Worm (Caenorhabditis elegans): Measurements from ENCODE around the gene C25G4.3.

Gene C25G4.3

DNA sequence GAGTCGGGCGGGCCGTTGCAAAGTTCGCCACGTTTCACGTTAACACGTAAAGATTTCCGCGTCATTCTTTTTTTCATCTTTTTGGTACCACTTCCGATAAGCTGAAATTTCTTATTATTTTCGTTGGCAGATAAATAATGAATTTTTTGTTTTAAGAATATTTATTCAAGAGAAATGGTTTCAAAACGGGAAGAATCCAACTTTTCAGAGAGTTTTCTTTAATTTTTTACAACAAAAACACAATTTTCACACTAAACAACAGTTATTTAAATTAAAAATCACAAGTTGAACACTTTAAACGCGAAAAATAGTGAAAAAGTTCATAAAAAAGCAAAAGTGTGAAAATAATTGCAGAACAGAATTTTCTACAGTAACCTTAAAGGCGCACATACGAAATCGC lies 8.4 kb upstream of the C25G4.3 start, which contains the start of gene spe-44:
Gene spe-44 (minus strand): TSS at position 101 of the 400 bp plus-strand sequence.
- TF ChIP-seq nhr-76 (tag; optimal IDR thresholded peaks at IDR 0.05) (no peak), nhr-6 (tag; optimal IDR thresholded peaks at IDR 0.05) (no peak), F49E8.2 (tag; optimal IDR thresholded peaks at IDR 0.05; ENCODE audit: borderline replicate concordance) (no peak)

DNA sequence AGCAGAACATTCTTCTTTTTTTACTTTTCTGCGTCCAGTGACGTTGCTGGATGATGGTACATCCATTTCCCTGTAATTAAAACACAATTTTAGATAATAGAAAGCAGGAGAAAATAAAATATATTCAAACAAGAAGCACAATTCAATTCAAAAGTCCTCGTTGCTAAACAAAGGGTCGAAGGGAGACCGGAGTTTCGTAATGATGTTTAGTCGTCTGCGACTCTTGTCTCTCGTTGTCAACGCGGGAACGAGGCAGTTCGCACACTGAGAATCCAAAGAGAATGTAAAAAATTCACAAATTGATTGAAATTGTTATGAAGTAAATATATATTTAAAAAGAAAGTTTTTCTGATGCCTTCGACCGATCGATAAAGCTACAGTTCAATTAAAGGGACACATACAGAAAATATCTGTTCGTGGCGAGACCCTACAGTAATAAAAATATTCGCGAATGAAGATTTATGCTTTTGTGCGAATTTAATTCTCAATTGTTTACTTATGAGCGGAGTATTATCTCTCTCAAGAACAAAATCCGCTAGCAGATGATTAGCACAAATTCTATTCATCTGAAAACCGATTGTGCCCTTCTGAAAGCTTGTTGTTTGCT lies 5.6 kb upstream of the C25G4.3 start, which contains the start of gene dpy-26:
Gene dpy-26 (minus strand): TSS at position 111 of the 607 bp plus-strand sequence.
- peak; percentile 45 for TF ChIP-seq dpl-1 (GFP tag; optimal IDR thresholded peaks at IDR 0.05)
- no peak for TF ChIP-seq dmd-9 (GFP tag; IDR thresholded peaks at IDR 0.05)
- no peak for TF ChIP-seq ztf-7 (tag; optimal IDR thresholded peaks at IDR 0.05)
- TF ChIP-seq T20F7.1 (GFP tag; optimal IDR thresholded peaks at IDR 0.05) = peak; percentile 95
- no peak for TF ChIP-seq lsy-2 (tag; optimal IDR thresholded peaks at IDR 0.05)
- no peak for TF ChIP-seq tra-1 (GFP tag; IDR thresholded peaks at IDR 0.05)
- peak; percentile 20 for TF ChIP-seq F49E8.2 (tag; optimal IDR thresholded peaks at IDR 0.05; ENCODE audit: borderline replicate concordance)
- TF ChIP-seq mes-2 (tag; optimal IDR thresholded peaks at IDR 0.05; ENCODE audit: poor library complexity, severe bottlenecking) = peak; percentile 60
- TF ChIP-seq php-3 (GFP tag; IDR thresholded peaks at IDR 0.05) = no peak
- peak; percentile 3 for TF ChIP-seq fkh-10 (GFP tag; optimal IDR thresholded peaks at IDR 0.05)
- no peak for TF ChIP-seq mxl-3 (GFP tag; optimal IDR thresholded peaks at IDR 0.05)

DNA sequence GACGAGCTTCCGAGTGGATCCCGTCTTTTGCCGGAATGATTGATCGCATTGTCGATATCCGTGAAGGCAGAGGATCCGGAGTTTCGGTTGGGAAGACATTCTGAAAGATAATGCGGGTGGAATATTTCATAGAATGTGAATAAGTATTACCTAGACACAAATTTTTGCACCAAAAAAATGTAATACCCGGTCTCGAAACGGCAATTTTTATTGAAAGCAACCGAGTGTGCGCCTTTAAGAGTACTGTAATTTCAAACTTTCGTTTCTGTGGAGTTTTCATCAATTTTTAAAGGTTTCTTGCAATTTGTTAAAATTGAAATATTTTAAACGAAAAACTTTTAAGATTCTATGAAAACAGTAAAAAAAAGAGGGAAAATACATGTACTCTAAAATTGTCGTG lies 1.7 kb downstream of the C25G4.3 start, which contains the start of gene C25G4.2:
Gene C25G4.2 (minus strand): TSS at position 100 of the 400 bp plus-strand sequence.
- TF ChIP-seq zip-11 (GFP tag; IDR thresholded peaks at IDR 0.05) = no peak
- no peak for TF ChIP-seq nhr-11 (tag; optimal IDR thresholded peaks at IDR 0.05)
- TF ChIP-seq madf-5 (GFP tag; IDR thresholded peaks at IDR 0.05) = no peak
- TF ChIP-seq aha-1 (tag) = peak; percentile 96

ce11 chrIV:12441715-12442114 lies 4.0 kb downstream of the C25G4.3 start, which contains the start of gene C25G4.17:
Gene C25G4.17, plus strand, starts transcription at chrIV:12442015.
- TF ChIP-seq nhr-41 (GFP tag; IDR thresholded peaks at IDR 0.05) (no peak), skn-1 (tag; optimal IDR thresholded peaks at IDR 0.05) (no peak), nhr-48 (tag; optimal IDR thresholded peaks at IDR 0.05) (no peak), daf-19 (GFP tag; conservative IDR thresholded peaks at IDR 0.05) (no peak), F49E8.2 (tag; optimal IDR thresholded peaks at IDR 0.05; ENCODE audit: borderline replicate concordance) (no peak), mes-2 (tag; optimal IDR thresholded peaks at IDR 0.05; ENCODE audit: poor library complexity, severe bottlenecking) (no peak), mdt-29 (GFP tag; IDR thresholded peaks at IDR 0.05) (no peak), lin-38 (GFP tag; IDR thresholded peaks at IDR 0.05) (no peak), unc-62 (GFP tag; optimal IDR thresholded peaks at IDR 0.05 in 1 of 2) (no peak), unc-62 (tag; optimal IDR thresholded peaks at IDR 0.05) (no peak)

DNA sequence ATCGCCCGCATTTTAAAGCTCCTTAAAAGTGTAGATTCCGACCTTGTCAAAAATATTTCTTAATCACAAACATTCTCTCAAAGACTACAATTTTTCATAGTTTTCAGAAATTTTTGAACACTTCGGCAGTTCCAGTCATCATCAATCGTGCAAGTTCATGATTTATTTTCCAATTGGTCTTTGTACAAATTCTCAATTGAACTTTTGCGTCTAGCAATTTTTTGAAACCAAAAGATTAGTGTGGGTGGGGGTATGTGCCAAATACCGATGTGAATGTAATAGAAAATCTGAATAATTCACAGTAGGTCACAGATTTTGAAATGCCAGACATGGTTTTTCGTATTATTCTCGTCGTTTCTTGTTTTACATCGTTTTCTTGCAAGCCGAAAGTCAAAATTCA lies 7.3 kb downstream of the C25G4.3 start, which contains the start of gene clec-185:
Gene clec-185 (plus strand): TSS at position 301 of the 400 bp plus-strand sequence.
- TF ChIP-seq daf-19 (GFP tag; conservative IDR thresholded peaks at IDR 0.05) = no peak
- TF ChIP-seq unc-62 (GFP tag; optimal IDR thresholded peaks at IDR 0.05 in 1 of 2) = no peak
- no peak for TF ChIP-seq unc-62 (tag; optimal IDR thresholded peaks at IDR 0.05)
- TF ChIP-seq mep-1 (tag; optimal IDR thresholded peaks at IDR 0.05) = no peak
- TF ChIP-seq nhr-102 (tag; optimal IDR thresholded peaks at IDR 0.05) = no peak
- no peak for TF ChIP-seq lin-39 (tag; optimal IDR thresholded peaks at IDR 0.05)
- TF ChIP-seq fkh-10 (GFP tag; optimal IDR thresholded peaks at IDR 0.05) = no peak

ce11 chrIV:12435442-12435841 lies 10.2 kb downstream of the C25G4.3 start, which contains the start of gene irg-4:
Gene irg-4, plus strand, starts transcription at chrIV:12435833.
- TF ChIP-seq ZK337.2 (GFP tag; IDR thresholded peaks at IDR 0.05) = no peak
- no peak for TF ChIP-seq egl-43 (GFP tag; IDR thresholded peaks at IDR 0.05)
- TF ChIP-seq mdl-1 (tag; optimal IDR thresholded peaks at IDR 0.05) = no peak
- no peak for TF ChIP-seq fkh-10 (GFP tag; optimal IDR thresholded peaks at IDR 0.05)
- peak; percentile 81 for TF ChIP-seq nhr-28 (tag; optimal IDR thresholded peaks at IDR 0.05)
- TF ChIP-seq Y105C5A.15 (GFP tag; IDR thresholded peaks at IDR 0.05) = no peak
- TF ChIP-seq lin-1 (GFP tag; IDR thresholded peaks at IDR 0.05) = 0 out of 2 replicates have a peak, but pooled peaks have one; percentile 19
- peak; percentile 93 for TF ChIP-seq pqm-1 (tag; optimal IDR thresholded peaks at IDR 0.05)
- no peak for TF ChIP-seq arid-1 (GFP tag; conservative IDR thresholded peaks at IDR 0.05)
- no peak for TF ChIP-seq ctbp-1 (GFP tag; IDR thresholded peaks at IDR 0.05)
- TF ChIP-seq php-3 (GFP tag; IDR thresholded peaks at IDR 0.05) = 0 out of 2 replicates have a peak, but pooled peaks have one; percentile 27
- TF ChIP-seq zip-11 (GFP tag; IDR thresholded peaks at IDR 0.05) = no peak
- peak; percentile 42 for TF ChIP-seq hlh-11 (tag; optimal IDR thresholded peaks at IDR 0.05)
- TF ChIP-seq madf-5 (GFP tag; IDR thresholded peaks at IDR 0.05) = no peak
- TF ChIP-seq nhr-10 (tag; optimal IDR thresholded peaks at IDR 0.05) = no peak
- TF ChIP-seq mep-1 (tag; optimal IDR thresholded peaks at IDR 0.05) = no peak
- peak; percentile 19 for TF ChIP-seq nhr-77 (tag; optimal IDR thresholded peaks at IDR 0.05)
- TF ChIP-seq jun-1 (tag; optimal IDR thresholded peaks at IDR 0.05) = no peak
